Worm (Caenorhabditis elegans) whole organism, L2 larva: Measurements from ENCODE around the gene lbp-8.

ENCODE experiments used
- ZK546.5 ChIP-seq: sonication (generic microtip); optimal IDR thresholded peaks from 2 replicates; lab custom pipeline; 2017; ENCODE audit warnings: missing biosample characterization, missing genetic modification characterization
- aly-2 ChIP-seq: fragments of 150-350 bp; optimal IDR thresholded peaks from 2 replicates; lab custom pipeline; 2014; ENCODE audit warnings: missing biosample characterization, missing genetic modification characterization
- ama-1 ChIP-seq: fragments of 150-350 bp; optimal IDR thresholded peaks from 2 replicates; lab custom pipeline; 2018; ENCODE audit warnings: inconsistent platforms
- ceh-82 ChIP-seq: fragments of 150-350 bp; optimal IDR thresholded peaks from 2 replicates; lab custom pipeline; 2014; ENCODE audit warnings: missing biosample characterization, missing genetic modification characterization
- elt-1 ChIP-seq: fragments of 150-350 bp; optimal IDR thresholded peaks from 2 replicates; lab custom pipeline; 2014; ENCODE audit warnings: missing biosample characterization, missing genetic modification characterization
- fos-1 ChIP-seq: fragments of 150-350 bp; optimal IDR thresholded peaks from 2 replicates; lab custom pipeline; 2014; ENCODE audit warnings: missing biosample characterization, missing genetic modification characterization
- lin-11 ChIP-seq: fragments of 150-350 bp; sonication (generic microtip); optimal IDR thresholded peaks from 2 replicates; lab custom pipeline; 2014; ENCODE audit warnings: missing biosample characterization, missing genetic modification characterization, inconsistent platforms, mixed read lengths
- mdl-1 ChIP-seq, 2 experiments: fragments of 150-350 bp in 1 of 2; sonication (generic microtip) in 1 of 2; optimal IDR thresholded peaks; 2 replicates each; lab custom pipeline; 2017; ENCODE audit warnings: missing biosample characterization in 2 of 2, missing genetic modification characterization in 2 of 2
- nhr-11 ChIP-seq: fragments of 150-350 bp; optimal IDR thresholded peaks from 2 replicates; lab custom pipeline; 2014; ENCODE audit warnings: missing biosample characterization, missing genetic modification characterization
- nhr-21 ChIP-seq: fragments of 150-350 bp; optimal IDR thresholded peaks from 2 replicates; lab custom pipeline; 2014; ENCODE audit warnings: missing biosample characterization, missing genetic modification characterization
- nhr-237 ChIP-seq: fragments of 150-350 bp; optimal IDR thresholded peaks from 2 replicates; lab custom pipeline; 2014; ENCODE audit warnings: missing biosample characterization, missing genetic modification characterization
- skn-1 ChIP-seq: sonication (generic microtip); optimal IDR thresholded peaks from 2 replicates; lab custom pipeline; 2017; ENCODE audit warnings: missing biosample characterization, missing genetic modification characterization

- TF ChIP-seq elt-1 (no peak), ama-1 (lab: Kevin White, UChicago) (no peak), skn-1 (no peak), ZK546.5 (no peak), ceh-82 (no peak), aly-2 (tag; lab: Kevin White, UChicago) (no peak), nhr-237 (tag; lab: Kevin White, UChicago) (no peak), mdl-1 (tag; optimal IDR thresholded peaks at IDR 0.05; lab: Kevin White, UChicago) (no peak), lin-11 (tag; lab: Kevin White, UChicago) (no peak), nhr-11 (no peak), fos-1 (tag; lab: Kevin White, UChicago) (no peak), nhr-21 (tag; lab: Kevin White, UChicago) (no peak)
Observed at ce11 chrV:13857132-13857531, 33.4 kb upstream of the lbp-8 start, which contains the start of gene srx-136.
